Worm (Caenorhabditis elegans) whole organism, L4 larva: ENCODE measurements around the gene str-261.

Experiments used
- D1046.2 ChIP-seq: fragments of 200-800 bp; sonication (Bioruptor generic); IDR thresholded peaks from 2 replicates; pipeline ENCODE4 v1.3.6; 2022; ENCODE audit warnings: missing genetic modification characterization, missing compliant biosample characterization
- F49E8.2 ChIP-seq: sonication (generic microtip); optimal IDR thresholded peaks from 2 replicates; lab custom pipeline; 2016; ENCODE audit warnings: missing compliant biosample characterization, mild to moderate bottlenecking, missing genetic modification characterization, borderline replicate concordance
- R02D3.7 ChIP-seq: fragments of 150-350 bp; sonication (generic microtip); optimal IDR thresholded peaks from 3 replicates; lab custom pipeline; 2014; ENCODE audit warnings: missing biosample characterization, missing genetic modification characterization
- T20F7.1 ChIP-seq: fragments of 200-800 bp; sonication (Bioruptor generic); optimal IDR thresholded peaks from 2 replicates; lab custom pipeline; 2018; ENCODE audit warnings: mild to moderate bottlenecking, missing genetic modification characterization, missing compliant biosample characterization
- Y105C5A.15 ChIP-seq: fragments of 200-800 bp; sonication (Bioruptor generic); IDR thresholded peaks from 2 replicates; pipeline ENCODE4 v1.3.6; 2022; ENCODE audit warnings: missing genetic modification characterization, missing compliant biosample characterization
- Y48G9A.11 ChIP-seq: fragments of 200-800 bp; sonication (Bioruptor generic); IDR thresholded peaks from 2 replicates; pipeline ENCODE4 v1.3.6; 2022; ENCODE audit warnings: missing genetic modification reagents, missing genetic modification characterization, missing compliant biosample characterization
- Y75B8A.6 ChIP-seq: fragments of 200-800 bp; sonication (Bioruptor generic); IDR thresholded peaks from 2 replicates; pipeline ENCODE4 v1.3.6; 2022; ENCODE audit warnings: missing genetic modification reagents, missing genetic modification characterization, missing compliant biosample characterization
- aha-1 ChIP-seq: fragments of 150-350 bp; peaks from one replicate; lab custom pipeline; 2014; ENCODE audit warnings: missing biosample characterization, missing genetic modification characterization
- attf-4 ChIP-seq: sonication (generic microtip); optimal IDR thresholded peaks from 3 replicates; lab custom pipeline; 2017; ENCODE audit warnings: missing biosample characterization, missing genetic modification characterization
- ceh-62 ChIP-seq: sonication (generic microtip); optimal IDR thresholded peaks from 2 replicates; lab custom pipeline; 2017; ENCODE audit warnings: missing biosample characterization, missing genetic modification characterization
- ces-1 ChIP-seq: fragments of 150-350 bp; sonication (generic microtip); optimal IDR thresholded peaks from 4 replicates; lab custom pipeline; 2014; ENCODE audit warnings: missing biosample characterization, missing genetic modification reagents, missing genetic modification characterization
- ctbp-1 ChIP-seq: fragments of 200-800 bp; sonication (Bioruptor generic); IDR thresholded peaks from 2 replicates; pipeline ENCODE4 v1.3.6; 2022; ENCODE audit warnings: missing genetic modification reagents, missing genetic modification characterization, missing compliant biosample characterization
- daf-12 ChIP-seq: fragments of 150-350 bp; optimal IDR thresholded peaks from 2 replicates; lab custom pipeline; 2014; ENCODE audit warnings: missing biosample characterization, missing genetic modification reagents, missing genetic modification characterization
- daf-16 ChIP-seq, 3 experiments: sonication (generic microtip); optimal IDR thresholded peaks; 2 replicates each; lab custom pipeline; 2016 to 2017; ENCODE audit warnings: missing genetic modification characterization in 3 of 3, missing genetic modification reagents in 3 of 3, mild to moderate bottlenecking in 2 of 3, missing compliant biosample characterization in 2 of 3, missing biosample characterization in 1 of 3, moderate library complexity in 1 of 3
- daf-19 ChIP-seq: fragments of 200-800 bp; sonication (Bioruptor generic); conservative IDR thresholded peaks from 2 replicates; pipeline ENCODE4 v1.3.6; 2022; ENCODE audit warnings: missing genetic modification characterization, missing compliant biosample characterization
- dmd-6 ChIP-seq: fragments of 200-800 bp; sonication (Bioruptor generic); IDR thresholded peaks from 2 replicates; pipeline ENCODE4 v1.3.6; 2022; ENCODE audit warnings: missing genetic modification reagents, missing genetic modification characterization, missing compliant biosample characterization
- dmd-9 ChIP-seq: fragments of 200-800 bp; sonication (Bioruptor generic); IDR thresholded peaks from 2 replicates; pipeline ENCODE4 v1.3.6; 2022; ENCODE audit warnings: missing genetic modification reagents, missing genetic modification characterization, missing compliant biosample characterization
- duxl-1 ChIP-seq: sonication (generic microtip); optimal IDR thresholded peaks from 2 replicates; lab custom pipeline; 2016; ENCODE audit warnings: mild to moderate bottlenecking, missing genetic modification characterization, moderate library complexity, missing compliant biosample characterization; ENCODE audit not compliant: poor library complexity
- dve-1 ChIP-seq: sonication (generic microtip); optimal IDR thresholded peaks from 2 replicates; lab custom pipeline; 2017; ENCODE audit warnings: antibody characterized with exemption, mild to moderate bottlenecking, missing genetic modification characterization, missing compliant biosample characterization; ENCODE audit not compliant: insufficient read depth
- egl-27 ChIP-seq: sonication (generic microtip); optimal IDR thresholded peaks from 3 replicates; lab custom pipeline; 2017; ENCODE audit warnings: missing biosample characterization, missing genetic modification reagents, missing genetic modification characterization
- fos-1 ChIP-seq: fragments of 150-350 bp; optimal IDR thresholded peaks from 2 replicates; lab custom pipeline; 2014; ENCODE audit warnings: missing biosample characterization, missing genetic modification characterization
- gei-8 ChIP-seq: fragments of 200-800 bp; sonication (Bioruptor generic); optimal IDR thresholded peaks from 2 replicates; lab custom pipeline; 2018; ENCODE audit warnings: mild to moderate bottlenecking, missing genetic modification characterization, missing compliant biosample characterization
- hif-1 ChIP-seq, 2 experiments: sonication (generic microtip); optimal IDR thresholded peaks; 2 replicates each; lab custom pipeline; 2016 to 2017; ENCODE audit warnings: missing compliant biosample characterization in 2 of 2, missing genetic modification characterization in 2 of 2, missing genetic modification reagents in 2 of 2, missing genotype in 2 of 2, mild to moderate bottlenecking in 1 of 2
- hlh-11 ChIP-seq: fragments of 200-800 bp; sonication (Bioruptor generic); optimal IDR thresholded peaks from 2 replicates; lab custom pipeline; 2018; ENCODE audit warnings: mild to moderate bottlenecking, missing genetic modification characterization, missing compliant biosample characterization
- hlh-30 ChIP-seq: sonication (generic microtip); optimal IDR thresholded peaks from 2 replicates; lab custom pipeline; 2017; ENCODE audit warnings: antibody characterized with exemption, mild to moderate bottlenecking, missing genetic modification characterization, missing compliant biosample characterization; ENCODE audit not compliant: insufficient read depth
- lin-13 ChIP-seq: fragments of 150-350 bp; optimal IDR thresholded peaks from 2 replicates; lab custom pipeline; 2014; ENCODE audit warnings: missing biosample characterization, missing genetic modification reagents, missing genetic modification characterization
- lin-29 ChIP-seq: fragments of 200-800 bp; sonication (Bioruptor generic); IDR thresholded peaks from 2 replicates; pipeline ENCODE4 v1.3.6; 2022; ENCODE audit warnings: missing genetic modification reagents, missing genetic modification characterization, missing compliant biosample characterization
- lin-38 ChIP-seq: fragments of 200-800 bp; sonication (Bioruptor generic); IDR thresholded peaks from 2 replicates; pipeline ENCODE4 v1.3.6; 2022; ENCODE audit warnings: missing genetic modification reagents, missing genetic modification characterization, missing compliant biosample characterization
- lir-3 ChIP-seq: sonication (generic microtip); optimal IDR thresholded peaks from 2 replicates; lab custom pipeline; 2016; ENCODE audit warnings: mild to moderate bottlenecking, missing genetic modification characterization, missing compliant biosample characterization
- lsy-2 ChIP-seq, 2 experiments: fragments of 150-350 bp in 1 of 2; sonication (generic microtip) in 1 of 2; optimal IDR thresholded peaks; 2 replicates each; lab custom pipeline; 2014 to 2017; ENCODE audit warnings: missing biosample characterization in 2 of 2, missing genetic modification characterization in 2 of 2
- madf-5 ChIP-seq, 2 experiments: fragments of 200-800 bp; sonication (Bioruptor generic); IDR thresholded peaks; 2 replicates each; pipeline ENCODE4 v1.3.6; 2022; ENCODE audit warnings: missing compliant biosample characterization in 2 of 2, missing genetic modification characterization in 2 of 2
- mdl-1 ChIP-seq, 2 experiments: fragments of 150-350 bp in 1 of 2; sonication (generic microtip) in 1 of 2; optimal IDR thresholded peaks; 2 replicates each; lab custom pipeline; 2014 to 2017; ENCODE audit warnings: missing biosample characterization in 2 of 2, missing genetic modification characterization in 2 of 2
- mdt-29 ChIP-seq: fragments of 200-800 bp; sonication (Bioruptor generic); IDR thresholded peaks from 2 replicates; pipeline ENCODE4 v1.3.6; 2022; ENCODE audit warnings: missing genetic modification reagents, missing genetic modification characterization, missing compliant biosample characterization
- mep-1 ChIP-seq: fragments of 150-350 bp; sonication (generic microtip); optimal IDR thresholded peaks from 3 replicates; lab custom pipeline; 2014; ENCODE audit warnings: missing biosample characterization, missing genetic modification characterization
- nhr-102 ChIP-seq: sonication (generic microtip); optimal IDR thresholded peaks from 2 replicates; lab custom pipeline; 2016; ENCODE audit warnings: mild to moderate bottlenecking, missing genetic modification characterization, moderate library complexity, missing compliant biosample characterization
- nhr-111 ChIP-seq: fragments of 200-800 bp; sonication (Bioruptor generic); optimal IDR thresholded peaks from 2 replicates; lab custom pipeline; 2018; ENCODE audit warnings: mild to moderate bottlenecking, missing genetic modification characterization, missing compliant biosample characterization
- nhr-25 ChIP-seq: sonication (generic microtip); optimal IDR thresholded peaks from 2 replicates; lab custom pipeline; 2017; ENCODE audit warnings: missing genetic modification characterization, mild to moderate bottlenecking, missing compliant biosample characterization, antibody characterized with exemption, moderate library complexity, borderline replicate concordance; ENCODE audit not compliant: insufficient read depth
- nhr-28 ChIP-seq: fragments of 150-350 bp; optimal IDR thresholded peaks from 2 replicates; lab custom pipeline; 2014; ENCODE audit warnings: missing biosample characterization, missing genetic modification characterization
- nhr-41 ChIP-seq: fragments of 200-800 bp; sonication (Bioruptor generic); IDR thresholded peaks from 2 replicates; pipeline ENCODE4 v1.3.6; 2022; ENCODE audit warnings: missing genetic modification reagents, missing genetic modification characterization, missing compliant biosample characterization
- nhr-42 ChIP-seq: fragments of 200-800 bp; sonication (Bioruptor generic); IDR thresholded peaks from 2 replicates; pipeline ENCODE4 v1.3.6; 2022; ENCODE audit warnings: missing genetic modification characterization, missing compliant biosample characterization
- nhr-48 ChIP-seq: sonication (generic microtip); optimal IDR thresholded peaks from 2 replicates; lab custom pipeline; 2016; ENCODE audit warnings: mild to moderate bottlenecking, missing genetic modification characterization, missing compliant biosample characterization
- nhr-6 ChIP-seq: fragments of 150-350 bp; optimal IDR thresholded peaks from 2 replicates; lab custom pipeline; 2014; ENCODE audit warnings: missing biosample characterization, missing genetic modification characterization
- pha-4 ChIP-seq, 2 experiments: fragments of 150-350 bp in 1 of 2; fragments of 200-800 bp in 1 of 2; sonication (Bioruptor generic) in 1 of 2; IDR thresholded peaks in 1 of 2; optimal IDR thresholded peaks in 1 of 2; 2 replicates each; pipeline versions ENCODE4 v1.3.6 to Lab custom; 2014 to 2022; ENCODE audit warnings: missing genetic modification characterization in 2 of 2, missing genetic modification reagents in 2 of 2, missing biosample characterization in 1 of 2, missing compliant biosample characterization in 1 of 2
- saeg-2 ChIP-seq: fragments of 200-800 bp; sonication (Bioruptor generic); IDR thresholded peaks from 2 replicates; pipeline ENCODE4 v1.3.6; 2022; ENCODE audit warnings: missing genetic modification reagents, missing genetic modification characterization, missing compliant biosample characterization
- sdz-12 ChIP-seq: fragments of 200-800 bp; sonication (Bioruptor generic); optimal IDR thresholded peaks from 2 replicates; lab custom pipeline; 2018; ENCODE audit warnings: mild to moderate bottlenecking, missing genetic modification characterization, missing compliant biosample characterization
- set-16 ChIP-seq: fragments of 200-800 bp; sonication (Bioruptor generic); IDR thresholded peaks from 2 replicates; pipeline ENCODE4 v1.3.6; 2022; ENCODE audit warnings: missing genetic modification reagents, missing genetic modification characterization, missing compliant biosample characterization
- tra-1 ChIP-seq: fragments of 200-800 bp; sonication (Bioruptor generic); IDR thresholded peaks from 2 replicates; pipeline ENCODE4 v1.3.6; 2022; ENCODE audit warnings: missing genetic modification reagents, missing genetic modification characterization, missing compliant biosample characterization
- unc-130 ChIP-seq: sonication (generic microtip); optimal IDR thresholded peaks from 2 replicates; lab custom pipeline; 2016; ENCODE audit warnings: missing genetic modification reagents, missing genetic modification characterization, missing compliant biosample characterization
- zag-1 ChIP-seq: fragments of 150-350 bp; optimal IDR thresholded peaks from 2 replicates; lab custom pipeline; 2014; ENCODE audit warnings: missing biosample characterization, missing genetic modification characterization

str-261 gene

DNA sequence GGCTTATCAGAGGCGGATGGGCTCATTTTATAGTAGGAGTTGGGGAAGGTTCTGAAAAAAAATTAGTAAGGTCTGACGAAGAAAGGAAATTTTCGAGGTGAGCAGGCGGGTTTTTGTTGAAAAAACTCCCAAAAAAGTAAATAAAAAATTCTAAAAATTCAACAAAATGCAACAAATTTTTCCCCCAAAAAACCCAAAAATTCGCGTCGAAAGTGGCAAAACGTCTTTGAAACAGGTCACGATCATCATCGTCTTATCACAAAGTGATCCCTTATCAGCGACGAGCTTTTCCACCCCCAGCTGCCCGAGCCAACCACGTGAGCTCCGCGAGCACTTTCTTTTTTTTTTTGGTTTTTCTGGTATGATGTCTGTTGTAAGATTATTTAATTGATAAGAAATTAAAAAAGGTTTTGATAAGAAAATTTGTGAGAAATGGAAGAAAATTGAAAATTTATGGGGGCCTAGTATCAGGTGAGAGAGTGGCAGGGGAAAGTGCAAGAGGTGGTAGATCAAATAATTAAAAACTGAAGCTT is 47.7 kb upstream of the str-261 start, which contains the start of gene Y48A6B.7 (continued):
- TF ChIP-seq saeg-2 (GFP tag; lab: Robert Waterston, UW) (peak; percentile 36; the same call in 1 of the 2 replicates), pha-4 (GFP tag; IDR thresholded peaks at IDR 0.05; lab: Robert Waterston, UW) (peak; percentile 50; the same call in 1 of the 2 replicates), pha-4 (tag; optimal IDR thresholded peaks at IDR 0.05; lab: Kevin White, UChicago) (no peak), T20F7.1 (GFP tag; lab: Kevin White, UChicago) (no peak), D1046.2 (GFP tag; lab: Robert Waterston, UW) (no peak), lsy-2 (tag; optimal IDR thresholded peaks at IDR 0.05; lab: Kevin White, UChicago) (peak in 1 of 2 experiments; percentile 57), fos-1 (tag; lab: Kevin White, UChicago) (no peak), ces-1 (no peak), sdz-12 (GFP tag; lab: Kevin White, UChicago) (no peak), lin-38 (GFP tag; lab: Robert Waterston, UW) (peak; percentile 38; the same call in 1 of the 2 replicates), madf-5 (GFP tag; IDR thresholded peaks at IDR 0.05; lab: Robert Waterston, UW) (no peak), set-16 (GFP tag; lab: Robert Waterston, UW) (no peak), dmd-6 (peak; percentile 95), F49E8.2 (tag; lab: Kevin White, UChicago) (no peak), nhr-48 (tag; lab: Kevin White, UChicago) (peak; percentile 45), mdl-1 (tag; optimal IDR thresholded peaks at IDR 0.05; lab: Kevin White, UChicago) (peak in 1 of 2 experiments; percentile 67), daf-19 (GFP tag; lab: Robert Waterston, UW) (no peak), mdt-29 (GFP tag; lab: Robert Waterston, UW) (no peak), gei-8 (GFP tag; lab: Kevin White, UChicago) (no peak), attf-4 (no peak), unc-130 (no peak), Y105C5A.15 (GFP tag; lab: Robert Waterston, UW) (no peak), hif-1 (tag; optimal IDR thresholded peaks at IDR 0.05; lab: Kevin White, UChicago) (no peak), Y75B8A.6 (no peak), ctbp-1 (GFP tag; lab: Robert Waterston, UW) (no peak), zag-1 (tag; lab: Kevin White, UChicago) (no peak), nhr-28 (tag; lab: Kevin White, UChicago) (peak; percentile 74), nhr-42 (GFP tag; lab: Robert Waterston, UW) (no peak), hlh-11 (tag; lab: Kevin White, UChicago) (peak; percentile 95), lin-13 (GFP tag; lab: Kevin White, UChicago) (no peak), lir-3 (tag; lab: Kevin White, UChicago) (no peak), lin-29 (no peak), Y48G9A.11 (GFP tag; lab: Robert Waterston, UW) (no peak), egl-27 (no peak), nhr-102 (tag; lab: Kevin White, UChicago) (peak; percentile 53), nhr-6 (tag; lab: Kevin White, UChicago) (no peak), nhr-111 (GFP tag; lab: Kevin White, UChicago) (no peak), aha-1 (tag; lab: Kevin White, UChicago) (peak; percentile 12), daf-12 (tag; lab: Kevin White, UChicago) (no peak), nhr-25 (tag; lab: Kevin White, UChicago) (no peak), daf-16 (GFP tag; optimal IDR thresholded peaks at IDR 0.05; lab: Kevin White, UChicago) (peak in 1 of 2 experiments; percentile 12), daf-16 (tag; optimal IDR thresholded peaks at IDR 0.05; lab: Kevin White, UChicago) (peak; percentile 83), dve-1 (tag; lab: Kevin White, UChicago) (peak; percentile 99), dmd-9 (GFP tag; lab: Robert Waterston, UW) (no peak), mep-1 (tag; lab: Kevin White, UChicago) (peak; percentile 56), tra-1 (GFP tag; lab: Robert Waterston, UW) (peak; percentile 92), R02D3.7 (no peak), duxl-1 (tag; lab: Kevin White, UChicago) (no peak), hlh-30 (tag; lab: Kevin White, UChicago) (peak; percentile 73), nhr-41 (peak; percentile 60; the same call in 1 of the 2 replicates), ceh-62 (tag; lab: Kevin White, UChicago) (no peak)
- TF ChIP-seq, all 104 proteins: peak for 22
